Fruit fly (Drosophila melanogaster) whole organism, embryonic: Measurements from ENCODE around the gene RhoGAP93B.

Experiments
- B-H1 ChIP-seq: fragments of 200-800 bp; sonication (Bioruptor generic); IDR thresholded peaks from 3 replicates; pipeline ENCODE4 v1.3.6; 2022; ENCODE audit warnings: missing biosample characterization, missing genetic modification characterization
- CG10565 ChIP-seq: fragments of 200-800 bp; sonication (Bioruptor generic); optimal IDR thresholded peaks from 3 replicates; lab custom pipeline; 2016; ENCODE audit warnings: missing biosample characterization, mild to moderate bottlenecking, missing genetic modification characterization

DNA sequence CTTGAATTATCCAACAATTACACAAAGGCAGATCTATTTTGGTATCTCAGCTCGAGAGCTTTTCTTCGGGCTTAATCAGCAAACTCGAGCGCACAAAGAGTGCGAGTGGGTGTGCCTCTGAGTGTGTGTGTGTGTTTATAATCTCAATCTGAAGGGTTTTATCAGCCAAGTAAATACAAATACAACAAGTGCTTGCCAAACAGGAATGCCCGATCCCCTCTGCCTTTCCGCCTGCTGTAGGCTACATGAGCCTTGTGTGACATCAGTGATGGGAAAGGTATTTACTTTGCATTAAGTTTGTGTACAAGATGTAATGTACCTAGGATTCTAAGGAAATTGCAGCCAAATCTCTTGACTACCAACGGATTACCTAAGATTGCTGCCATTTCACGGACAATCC is 8.2 kb downstream of the RhoGAP93B start:
- no peak for TF ChIP-seq B-H1
- TF ChIP-seq CG10565 (GFP tag; lab: Kevin White, UChicago), result no peak
